Worm (Caenorhabditis elegans) whole organism, young adult: ENCODE data around the gene smim-14.

Experiments used
- C06A6.2 ChIP-seq: fragments of 200-800 bp; sonication (Bioruptor generic); conservative IDR thresholded peaks from 2 replicates; pipeline ENCODE4 v1.3.6; 2022; ENCODE audit warnings: missing genetic modification characterization, missing compliant biosample characterization
- C17E4.6 ChIP-seq: fragments of 200-800 bp; sonication (Bioruptor generic); IDR thresholded peaks from 2 replicates; pipeline ENCODE4 v1.3.6; 2022; ENCODE audit warnings: missing genetic modification reagents, missing genetic modification characterization, missing compliant biosample characterization
- F10E7.11 ChIP-seq: sonication (generic microtip); optimal IDR thresholded peaks from 2 replicates; lab custom pipeline; 2017; ENCODE audit warnings: mild to moderate bottlenecking, missing genetic modification characterization, moderate library complexity, missing compliant biosample characterization
- F22D6.2 ChIP-seq: sonication (generic microtip); optimal IDR thresholded peaks from 2 replicates; lab custom pipeline; 2016; ENCODE audit warnings: mild to moderate bottlenecking, missing genetic modification characterization, missing compliant biosample characterization
- F23B12.7 ChIP-seq: sonication (generic microtip); optimal IDR thresholded peaks from 2 replicates; lab custom pipeline; 2017; ENCODE audit warnings: missing genetic modification characterization, mild to moderate bottlenecking, missing compliant biosample characterization, antibody characterized with exemption, moderate library complexity; ENCODE audit not compliant: insufficient read depth
- F55B11.4 ChIP-seq: sonication (generic microtip); optimal IDR thresholded peaks from 2 replicates; lab custom pipeline; 2016; ENCODE audit warnings: missing compliant biosample characterization, missing genetic modification characterization, borderline replicate concordance; ENCODE audit not compliant: insufficient read depth
- T26A5.8 ChIP-seq: sonication (generic microtip); optimal IDR thresholded peaks from 2 replicates; lab custom pipeline; 2016; ENCODE audit warnings: missing genetic modification characterization, missing compliant biosample characterization
- Y53F4B.3 ChIP-seq: fragments of 200-800 bp; sonication (Bioruptor generic); IDR thresholded peaks from 2 replicates; pipeline ENCODE4 v1.3.6; 2022; ENCODE audit warnings: missing genetic modification reagents, missing genetic modification characterization, missing compliant biosample characterization
- Y53G8AR.9 ChIP-seq: fragments of 200-800 bp; sonication (Bioruptor generic); conservative IDR thresholded peaks from 2 replicates; pipeline ENCODE4 v1.3.6; 2022; ENCODE audit warnings: missing genetic modification reagents, missing genetic modification characterization, missing compliant biosample characterization
- akir-1 ChIP-seq: fragments of 200-800 bp; sonication (Bioruptor generic); optimal IDR thresholded peaks from 2 replicates; lab custom pipeline; 2018; ENCODE audit warnings: mild to moderate bottlenecking, missing genetic modification characterization, moderate library complexity, missing compliant biosample characterization
- atf-7 ChIP-seq: sonication (generic microtip); optimal IDR thresholded peaks from 2 replicates; lab custom pipeline; 2017; ENCODE audit warnings: mild to moderate bottlenecking, missing genetic modification characterization, missing compliant biosample characterization
- attf-6 ChIP-seq: fragments of 200-800 bp; sonication (Bioruptor generic); IDR thresholded peaks from 2 replicates; pipeline ENCODE4 v1.3.6; 2022; ENCODE audit warnings: missing genetic modification reagents, missing genetic modification characterization, missing compliant biosample characterization
- bed-1 ChIP-seq: fragments of 200-800 bp; sonication (Bioruptor generic); IDR thresholded peaks from 2 replicates; pipeline ENCODE4 v1.3.6; 2022; ENCODE audit warnings: missing genetic modification reagents, missing genetic modification characterization, missing compliant biosample characterization
- cebp-2 ChIP-seq: fragments of 200-800 bp; sonication (Bioruptor generic); IDR thresholded peaks from 2 replicates; pipeline ENCODE4 v1.3.6; 2022; ENCODE audit warnings: missing genetic modification characterization, missing compliant biosample characterization
- ceh-100 ChIP-seq: fragments of 200-800 bp; sonication (Bioruptor generic); IDR thresholded peaks from 2 replicates; pipeline ENCODE4 v1.3.6; 2022; ENCODE audit warnings: missing genetic modification reagents, missing genetic modification characterization, missing compliant biosample characterization
- die-1 ChIP-seq: sonication (generic microtip); optimal IDR thresholded peaks from 2 replicates; lab custom pipeline; 2016; ENCODE audit warnings: missing genotype, mild to moderate bottlenecking, missing genetic modification characterization, missing compliant biosample characterization
- dpff-1 ChIP-seq: sonication (generic microtip); optimal IDR thresholded peaks from 2 replicates; lab custom pipeline; 2017; ENCODE audit warnings: mild to moderate bottlenecking, missing genetic modification characterization, missing compliant biosample characterization
- efl-1 ChIP-seq: fragments of 150-350 bp; optimal IDR thresholded peaks from 2 replicates; lab custom pipeline; 2014; ENCODE audit warnings: missing biosample characterization, missing genetic modification reagents, missing genetic modification characterization
- egl-18 ChIP-seq: fragments of 200-800 bp; sonication (Bioruptor generic); IDR thresholded peaks from 2 replicates; pipeline ENCODE4 v1.3.6; 2022; ENCODE audit warnings: missing genetic modification reagents, missing genetic modification characterization, missing compliant biosample characterization
- egl-44 ChIP-seq: fragments of 200-800 bp; sonication (Bioruptor generic); IDR thresholded peaks from 2 replicates; pipeline ENCODE4 v1.3.6; 2022; ENCODE audit warnings: missing genetic modification reagents, missing genetic modification characterization, missing compliant biosample characterization
- ekl-4 ChIP-seq: fragments of 200-800 bp; sonication (Bioruptor generic); IDR thresholded peaks from 2 replicates; pipeline ENCODE4 v1.3.6; 2022; ENCODE audit warnings: missing genetic modification reagents, missing genetic modification characterization, missing compliant biosample characterization
- hmg-1.2 ChIP-seq: fragments of 200-800 bp; sonication (Bioruptor generic); IDR thresholded peaks from 2 replicates; pipeline ENCODE4 v1.3.6; 2022; ENCODE audit warnings: missing genetic modification reagents, missing genetic modification characterization, missing compliant biosample characterization
- hrde-1 ChIP-seq: sonication (generic microtip); optimal IDR thresholded peaks from 2 replicates; lab custom pipeline; 2016; ENCODE audit warnings: missing genetic modification characterization, mild to moderate bottlenecking, missing compliant biosample characterization, moderate library complexity, missing genotype, missing genetic modification reagents, borderline replicate concordance
- hsf-1 ChIP-seq: fragments of 200-800 bp; sonication (Bioruptor generic); IDR thresholded peaks from 2 replicates; pipeline ENCODE4 v1.3.6; 2022; ENCODE audit warnings: missing genetic modification reagents, missing genetic modification characterization, missing compliant biosample characterization
- lag-1 ChIP-seq: fragments of 200-800 bp; sonication (Bioruptor generic); IDR thresholded peaks from 2 replicates; pipeline ENCODE4 v1.3.6; 2022; ENCODE audit warnings: missing genetic modification reagents, missing genetic modification characterization, missing compliant biosample characterization
- lin-35 ChIP-seq, 3 experiments: fragments of 150-350 bp in 2 of 3; sonication (generic microtip) in 1 of 3; optimal IDR thresholded peaks; 2 replicates each; lab custom pipeline; 2014 to 2018; ENCODE audit warnings: missing biosample characterization in 3 of 3, missing genetic modification characterization in 3 of 3, missing genetic modification reagents in 3 of 3
- lin-40 ChIP-seq: sonication (generic microtip); optimal IDR thresholded peaks from 2 replicates; lab custom pipeline; 2016; ENCODE audit warnings: missing genetic modification characterization, mild to moderate bottlenecking, missing compliant biosample characterization, missing genotype, missing genetic modification reagents
- lin-54 ChIP-seq: fragments of 200-800 bp; sonication (Bioruptor generic); optimal IDR thresholded peaks from 2 replicates; lab custom pipeline; 2018; ENCODE audit warnings: mild to moderate bottlenecking, missing genetic modification characterization, missing compliant biosample characterization
- lsy-27 ChIP-seq: sonication (generic microtip); optimal IDR thresholded peaks from 2 replicates; lab custom pipeline; 2017; ENCODE audit warnings: missing genetic modification characterization, mild to moderate bottlenecking, missing compliant biosample characterization, antibody characterized with exemption, missing genotype, borderline replicate concordance; ENCODE audit not compliant: insufficient read depth
- madf-8 ChIP-seq: fragments of 200-800 bp; sonication (Bioruptor generic); conservative IDR thresholded peaks from 2 replicates; pipeline ENCODE4 v1.3.6; 2022; ENCODE audit warnings: missing genetic modification reagents, missing genetic modification characterization, missing compliant biosample characterization
- nfya-1 ChIP-seq: sonication (generic microtip); optimal IDR thresholded peaks from 2 replicates; lab custom pipeline; 2017; ENCODE audit warnings: antibody characterized with exemption, missing compliant biosample characterization, missing genetic modification characterization, borderline replicate concordance; ENCODE audit not compliant: insufficient read depth
- nfyb-1 ChIP-seq: fragments of 200-800 bp; sonication (Bioruptor generic); IDR thresholded peaks from 2 replicates; pipeline ENCODE4 v1.3.6; 2022; ENCODE audit warnings: missing genetic modification reagents, missing genetic modification characterization, missing compliant biosample characterization
- nhr-179 ChIP-seq: sonication (generic microtip); optimal IDR thresholded peaks from 2 replicates; lab custom pipeline; 2016; ENCODE audit warnings: mild to moderate bottlenecking, missing genetic modification characterization, missing compliant biosample characterization
- rcor-1 ChIP-seq: fragments of 200-800 bp; sonication (Bioruptor generic); IDR thresholded peaks from 2 replicates; pipeline ENCODE4 v1.3.6; 2022; ENCODE audit warnings: missing genetic modification reagents, missing genetic modification characterization, missing compliant biosample characterization
- sea-2 ChIP-seq: fragments of 200-800 bp; sonication (Bioruptor generic); IDR thresholded peaks from 2 replicates; pipeline ENCODE4 v1.3.6; 2022; ENCODE audit warnings: missing genetic modification characterization, missing compliant biosample characterization
- snpc-4 ChIP-seq, 5 experiments: fragments of 150-350 bp in 1 of 5; sonication (generic microtip) in 4 of 5; optimal IDR thresholded peaks; 2 replicates each; lab custom pipeline; 2014 to 2018; ENCODE audit warnings: missing genetic modification characterization in 5 of 5, missing biosample characterization in 3 of 5, antibody characterized with exemption in 2 of 5, mild to moderate bottlenecking in 2 of 5, missing compliant biosample characterization in 2 of 5, missing genotype in 2 of 5, moderate library complexity in 2 of 5, missing genetic modification reagents in 1 of 5
- somi-1 ChIP-seq: fragments of 200-800 bp; sonication (Bioruptor generic); optimal IDR thresholded peaks from 2 replicates; lab custom pipeline; 2018; ENCODE audit warnings: mild to moderate bottlenecking, missing genetic modification characterization, missing compliant biosample characterization
- tbx-9 ChIP-seq: sonication (generic microtip); optimal IDR thresholded peaks from 2 replicates; lab custom pipeline; 2016; ENCODE audit warnings: borderline replicate concordance, missing genetic modification characterization, inconsistent platforms, missing compliant biosample characterization
- unc-62 ChIP-seq: fragments of 150-350 bp; optimal IDR thresholded peaks from 2 replicates; lab custom pipeline; 2014; ENCODE audit warnings: missing biosample characterization, missing genetic modification reagents, missing genetic modification characterization
- xnd-1 ChIP-seq: sonication (generic microtip); optimal IDR thresholded peaks from 2 replicates; lab custom pipeline; 2016; ENCODE audit warnings: missing genotype, missing genetic modification reagents, missing genetic modification characterization, missing compliant biosample characterization
- ztf-18 ChIP-seq: sonication (generic microtip); optimal IDR thresholded peaks from 2 replicates; lab custom pipeline; 2016; ENCODE audit warnings: missing genotype, mild to moderate bottlenecking, missing genetic modification characterization, missing compliant biosample characterization
- ztf-6 ChIP-seq: fragments of 200-800 bp; sonication (Bioruptor generic); IDR thresholded peaks from 2 replicates; pipeline ENCODE4 v1.3.6; 2022; ENCODE audit warnings: missing genetic modification reagents, missing genetic modification characterization, missing compliant biosample characterization

Gene smim-14

ce11 chrIII:3502215-3502838, 32.8 kb upstream of the smim-14 start, which contains the start of gene M01F1.8 (continued):
- no peak for TF ChIP-seq Y53F4B.3
- TF ChIP-seq egl-44 (GFP tag; lab: Robert Waterston, UW): no peak
- no peak for TF ChIP-seq akir-1 (GFP tag; lab: Kevin White, UChicago)
- no peak for TF ChIP-seq tbx-9
- TF ChIP-seq F22D6.2 (tag; lab: Kevin White, UChicago): no peak
- 0 out of 2 replicates have a peak, but pooled peaks have one; percentile 16 for TF ChIP-seq Y53G8AR.9 (GFP tag; lab: Robert Waterston, UW)
- TF ChIP-seq T26A5.8 (tag; lab: Kevin White, UChicago): peak; percentile 25
- TF ChIP-seq efl-1: no peak
- TF ChIP-seq ekl-4 (GFP tag; lab: Robert Waterston, UW): no peak
- no peak for TF ChIP-seq sea-2 (GFP tag; lab: Robert Waterston, UW)
- no peak; the same call in 1 of the 2 replicates for TF ChIP-seq rcor-1 (GFP tag; lab: Robert Waterston, UW)
- TF ChIP-seq nfyb-1: no peak
- TF ChIP-seq cebp-2 (GFP tag; lab: Robert Waterston, UW): no peak
- peak in 1 of 3 experiments; percentile 40 for TF ChIP-seq lin-35 (GFP tag; optimal IDR thresholded peaks at IDR 0.05; lab: Kevin White, UChicago)
- TF ChIP-seq die-1: no peak
- no peak for TF ChIP-seq snpc-4 (GFP tag; optimal IDR thresholded peaks at IDR 0.05; lab: Kevin White, UChicago)
- no peak for TF ChIP-seq snpc-4 (tag; optimal IDR thresholded peaks at IDR 0.05; lab: Kevin White, UChicago)
- no peak; the same call in 1 of the 2 replicates for TF ChIP-seq hmg-1.2 (GFP tag; lab: Robert Waterston, UW)
- TF ChIP-seq xnd-1 (tag; lab: Kevin White, UChicago): no peak
- TF ChIP-seq hrde-1 (tag; lab: Kevin White, UChicago): peak; percentile 63
- no peak for TF ChIP-seq attf-6 (GFP tag; lab: Robert Waterston, UW)
- TF ChIP-seq F55B11.4 (tag; lab: Kevin White, UChicago): no peak
- TF ChIP-seq lsy-27: no peak
- TF ChIP-seq ztf-6 (GFP tag; lab: Robert Waterston, UW): no peak
- peak; percentile 19 for TF ChIP-seq ztf-18
- TF ChIP-seq C06A6.2 (GFP tag; lab: Robert Waterston, UW): no peak
- no peak for TF ChIP-seq nfya-1 (tag; lab: Kevin White, UChicago)
- no peak for TF ChIP-seq somi-1 (GFP tag; lab: Kevin White, UChicago)
- TF ChIP-seq lin-40 (tag; lab: Kevin White, UChicago): no peak
- TF ChIP-seq ceh-100 (GFP tag; lab: Robert Waterston, UW): 0 out of 2 replicates have a peak, but pooled peaks have one; percentile 17
- TF ChIP-seq lin-54 (GFP tag; lab: Kevin White, UChicago): peak; percentile 62
- no peak for TF ChIP-seq madf-8 (GFP tag; lab: Robert Waterston, UW)
- no peak for TF ChIP-seq atf-7
- TF ChIP-seq F10E7.11 (tag; lab: Kevin White, UChicago): no peak
- no peak for TF ChIP-seq lag-1
- TF ChIP-seq C17E4.6 (GFP tag; lab: Robert Waterston, UW): no peak
- TF ChIP-seq egl-18 (GFP tag; lab: Robert Waterston, UW): no peak
- TF ChIP-seq F23B12.7: no peak
- TF ChIP-seq nhr-179 (tag; lab: Kevin White, UChicago): no peak
- no peak for TF ChIP-seq dpff-1 (tag; lab: Kevin White, UChicago)
- TF ChIP-seq hsf-1 (GFP tag; lab: Robert Waterston, UW): 0 out of 2 replicates have a peak, but pooled peaks have one; percentile 56
- no peak for TF ChIP-seq unc-62
- no peak for TF ChIP-seq bed-1 (GFP tag; lab: Robert Waterston, UW)
